Fruit fly (Drosophila melanogaster) whole organism, prepupa: ENCODE measurements around the gene Hsc70-4.

Source experiments
- Blimp-1 ChIP-seq: fragments of 200-800 bp; sonication (Bioruptor generic); optimal IDR thresholded peaks from 3 replicates; lab custom pipeline; 2017; ENCODE audit warnings: missing biosample characterization, missing genetic modification characterization, mild to moderate bottlenecking, moderate library complexity, missing genetic modification reagents
- CG10631 ChIP-seq: fragments of 200-800 bp; sonication (Bioruptor generic); optimal IDR thresholded peaks from 2 replicates; lab custom pipeline; 2016; ENCODE audit warnings: missing biosample characterization, missing genetic modification characterization
- CG10669 ChIP-seq: fragments of 200-800 bp; sonication (Bioruptor generic); optimal IDR thresholded peaks from 3 replicates; lab custom pipeline; 2018; ENCODE audit warnings: missing biosample characterization, mild to moderate bottlenecking, missing genetic modification characterization, moderate library complexity
- CG11902 ChIP-seq: fragments of 200-800 bp; sonication (Bioruptor generic); optimal IDR thresholded peaks from 3 replicates; lab custom pipeline; 2016; ENCODE audit warnings: missing biosample characterization, missing genetic modification characterization
- CG34406 ChIP-seq: fragments of 200-800 bp; sonication (Bioruptor generic); optimal IDR thresholded peaks from 3 replicates; lab custom pipeline; 2016; ENCODE audit warnings: missing biosample characterization, missing genetic modification characterization
- CG4318 ChIP-seq: fragments of 200-800 bp; sonication (Bioruptor generic); optimal IDR thresholded peaks from 3 replicates; lab custom pipeline; 2017; ENCODE audit warnings: missing biosample characterization, mild to moderate bottlenecking, missing genetic modification characterization
- CG6808 ChIP-seq: fragments of 200-800 bp; sonication (Bioruptor generic); optimal IDR thresholded peaks from 3 replicates; lab custom pipeline; 2017; ENCODE audit warnings: missing biosample characterization, missing genetic modification characterization, mild to moderate bottlenecking, moderate library complexity, missing genetic modification reagents
- CG6854 ChIP-seq: fragments of 200-800 bp; sonication (Bioruptor generic); optimal IDR thresholded peaks from 2 replicates; lab custom pipeline; 2017; ENCODE audit warnings: missing biosample characterization, mild to moderate bottlenecking, missing genetic modification characterization
- CG8119 ChIP-seq: fragments of 200-800 bp; sonication (Bioruptor generic); IDR thresholded peaks from 3 replicates; pipeline ENCODE4 v1.3.6; 2022; ENCODE audit warnings: missing biosample characterization, missing genetic modification characterization
- CG8319 ChIP-seq: fragments of 200-800 bp; sonication (Bioruptor generic); optimal IDR thresholded peaks from 3 replicates; lab custom pipeline; 2016; ENCODE audit warnings: missing biosample characterization, missing genetic modification characterization
- Eip93F ChIP-seq: fragments of 200-800 bp; sonication (Bioruptor generic); optimal IDR thresholded peaks from 2 replicates; lab custom pipeline; 2016; ENCODE audit warnings: missing biosample characterization, mild to moderate bottlenecking, missing genetic modification characterization
- Ets96B ChIP-seq: fragments of 200-800 bp; optimal IDR thresholded peaks from 2 replicates; lab custom pipeline; 2019; ENCODE audit warnings: missing biosample characterization, mild to moderate bottlenecking, missing genetic modification characterization, moderate library complexity
- Gug ChIP-seq: fragments of 200-800 bp; sonication (Bioruptor generic); IDR thresholded peaks from 2 replicates; pipeline ENCODE4 v1.3.6; 2022; ENCODE audit warnings: missing biosample characterization, missing genetic modification characterization
- Hr38 ChIP-seq: sonication (Bioruptor generic); optimal IDR thresholded peaks from 2 replicates; lab custom pipeline; 2016; ENCODE audit warnings: missing biosample characterization, missing genetic modification characterization
- Hr4 ChIP-seq: fragments of 200-800 bp; sonication (Bioruptor generic); optimal IDR thresholded peaks from 3 replicates; lab custom pipeline; 2016; ENCODE audit warnings: missing biosample characterization, missing genetic modification characterization
- Met ChIP-seq: fragments of 200-800 bp; sonication (Bioruptor generic); optimal IDR thresholded peaks from 3 replicates; lab custom pipeline; 2016; ENCODE audit warnings: missing biosample characterization, missing genetic modification characterization
- Sox102F ChIP-seq: fragments of 200-800 bp; sonication (Bioruptor generic); optimal IDR thresholded peaks from 2 replicates; lab custom pipeline; 2016; ENCODE audit warnings: missing biosample characterization, mild to moderate bottlenecking, missing genetic modification characterization
- Sox14 ChIP-seq: fragments of 200-800 bp; sonication (Bioruptor generic); optimal IDR thresholded peaks from 3 replicates; lab custom pipeline; 2016; ENCODE audit warnings: missing biosample characterization, missing genetic modification characterization
- achi ChIP-seq: fragments of 200-800 bp; sonication (Bioruptor generic); optimal IDR thresholded peaks from 3 replicates; lab custom pipeline; 2016; ENCODE audit warnings: missing biosample characterization, missing genetic modification characterization
- dac ChIP-seq: fragments of 200-800 bp; sonication (Bioruptor generic); optimal IDR thresholded peaks from 2 replicates; lab custom pipeline; 2017; ENCODE audit warnings: missing biosample characterization, mild to moderate bottlenecking, missing genetic modification characterization
- fkh ChIP-seq: fragments of 200-800 bp; sonication (Bioruptor generic); optimal IDR thresholded peaks from 3 replicates; lab custom pipeline; 2017; ENCODE audit warnings: missing biosample characterization, mild to moderate bottlenecking, missing genetic modification characterization, moderate library complexity
- ss ChIP-seq, 2 experiments: fragments of 200-800 bp; sonication (Bioruptor generic); optimal IDR thresholded peaks; 2 replicates in 1 of 2; 3 replicates in 1 of 2; lab custom pipeline; 2017 to 2018; ENCODE audit warnings: mild to moderate bottlenecking in 2 of 2, missing biosample characterization in 2 of 2, missing genetic modification characterization in 2 of 2, moderate library complexity in 1 of 2
- vri ChIP-seq: fragments of 200-800 bp; sonication (Bioruptor generic); optimal IDR thresholded peaks from 3 replicates; lab custom pipeline; 2016; ENCODE audit warnings: missing biosample characterization, mild to moderate bottlenecking, missing genetic modification characterization

The Hsc70-4 gene

DNA sequence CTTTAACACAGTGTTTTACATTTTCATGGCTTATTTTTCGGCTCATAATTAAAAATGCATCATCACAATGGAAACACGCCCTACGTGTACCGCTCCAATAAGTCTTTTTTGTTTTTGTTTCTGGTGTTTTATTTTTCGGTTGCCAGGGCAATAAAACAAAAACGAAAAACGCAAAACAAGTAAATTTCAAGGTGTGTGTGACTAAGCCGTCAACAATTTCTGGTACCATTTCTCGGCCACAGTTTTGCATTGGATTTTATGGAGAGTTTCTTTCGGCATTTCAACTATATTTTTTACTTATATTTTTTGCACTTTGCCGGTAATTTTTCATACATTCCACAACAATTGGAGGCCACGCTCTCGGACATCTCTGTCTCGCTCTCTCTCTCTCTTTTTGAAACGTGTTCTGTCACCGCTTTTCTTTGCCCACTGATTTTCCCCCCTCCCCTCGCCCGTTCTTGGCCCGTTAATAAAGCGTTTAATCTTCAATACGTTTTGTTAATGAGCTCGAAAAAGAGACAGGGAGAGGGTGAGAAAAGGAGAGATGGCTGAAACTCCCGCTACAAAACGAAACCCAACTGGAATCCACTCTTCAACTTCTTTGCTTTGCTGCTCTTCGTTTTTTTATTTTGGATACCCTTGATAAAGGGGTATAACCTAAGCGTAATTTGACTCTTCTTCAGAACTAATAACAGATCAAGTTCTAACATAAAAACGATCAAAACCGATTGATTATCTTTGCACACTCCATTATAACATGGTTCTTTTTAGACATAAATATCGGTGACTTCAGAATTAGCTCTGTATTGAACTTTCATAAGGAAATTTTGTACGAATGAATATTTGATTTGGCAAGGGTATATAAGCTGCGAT, 50.8 kb downstream of the Hsc70-4 start (continued):
- TF ChIP-seq ss (GFP tag; optimal IDR thresholded peaks at IDR 0.05; lab: Kevin White, UChicago) = peak in 1 of 2 experiments; percentile 47
- TF ChIP-seq CG4318 (GFP tag; lab: Kevin White, UChicago) = no peak
- no peak for TF ChIP-seq CG10631 (GFP tag; lab: Kevin White, UChicago)
- no peak for TF ChIP-seq achi (GFP tag; lab: Kevin White, UChicago)
- no peak for TF ChIP-seq fkh (GFP tag; lab: Kevin White, UChicago)
- peak; percentile 18 for TF ChIP-seq Eip93F
- TF ChIP-seq Ets96B = no peak
- no peak for TF ChIP-seq Hr4 (GFP tag; lab: Kevin White, UChicago)
- TF ChIP-seq CG11902 (GFP tag; lab: Kevin White, UChicago) = peak; percentile 23
- peak; percentile 44 for TF ChIP-seq CG6808 (GFP tag; lab: Kevin White, UChicago)
- peak; percentile 68 for TF ChIP-seq Met (GFP tag; lab: Kevin White, UChicago)
- no peak for TF ChIP-seq CG8119 (GFP tag; lab: Robert Waterston, UW)
- TF ChIP-seq CG8319 (GFP tag; lab: Kevin White, UChicago) = no peak

dm6 chr3R:15293878-15294350, 51.4 kb downstream of the Hsc70-4 start:
- peak; percentile 17 for TF ChIP-seq Blimp-1
- TF ChIP-seq CG34406 = no peak
- no peak for TF ChIP-seq CG10669
- TF ChIP-seq vri (GFP tag; lab: Kevin White, UChicago) = peak; percentile 42
- no peak for TF ChIP-seq Sox14
- no peak for TF ChIP-seq Hr38
- TF ChIP-seq Sox102F (GFP tag; lab: Kevin White, UChicago) = no peak
- TF ChIP-seq dac = no peak
- TF ChIP-seq CG6854 (GFP tag; lab: Kevin White, UChicago) = no peak
- TF ChIP-seq Gug (GFP tag; lab: Robert Waterston, UW) = no peak
